Worm (Caenorhabditis elegans) whole organism, L2 larva: ENCODE data around the gene hap-1.

Experiments used
- C34F6.9 ChIP-seq: fragments of 150-350 bp; optimal IDR thresholded peaks from 2 replicates; lab custom pipeline; 2014; ENCODE audit warnings: missing biosample characterization, missing genetic modification characterization
- F13H6.1 ChIP-seq: sonication (generic microtip); optimal IDR thresholded peaks from 2 replicates; lab custom pipeline; 2016; ENCODE audit warnings: missing genetic modification characterization, missing compliant biosample characterization
- R02D3.7 ChIP-seq: fragments of 150-350 bp; optimal IDR thresholded peaks from 2 replicates; lab custom pipeline; 2014; ENCODE audit warnings: missing biosample characterization, missing genetic modification characterization
- Y55F3AM.14 ChIP-seq: fragments of 200-800 bp; sonication (Bioruptor generic); optimal IDR thresholded peaks from 2 replicates; lab custom pipeline; 2018; ENCODE audit warnings: mild to moderate bottlenecking, missing genetic modification characterization, missing compliant biosample characterization
- ZK546.5 ChIP-seq: sonication (generic microtip); optimal IDR thresholded peaks from 2 replicates; lab custom pipeline; 2017; ENCODE audit warnings: missing biosample characterization, missing genetic modification characterization
- alr-1 ChIP-seq: fragments of 150-350 bp; optimal IDR thresholded peaks from 2 replicates; lab custom pipeline; 2014; ENCODE audit warnings: missing biosample characterization, missing genetic modification characterization
- aly-2 ChIP-seq: fragments of 150-350 bp; optimal IDR thresholded peaks from 2 replicates; lab custom pipeline; 2014; ENCODE audit warnings: missing biosample characterization, missing genetic modification characterization
- ama-1 ChIP-seq: fragments of 150-350 bp; optimal IDR thresholded peaks from 2 replicates; lab custom pipeline; 2018; ENCODE audit warnings: inconsistent platforms
- blmp-1 ChIP-seq: sonication (generic microtip); optimal IDR thresholded peaks from 2 replicates; lab custom pipeline; 2017; ENCODE audit warnings: missing genetic modification characterization, mild to moderate bottlenecking, missing compliant biosample characterization, antibody characterized with exemption, moderate library complexity; ENCODE audit not compliant: insufficient read depth
- ceh-16 ChIP-seq: fragments of 150-350 bp; optimal IDR thresholded peaks from 2 replicates; lab custom pipeline; 2014; ENCODE audit warnings: missing biosample characterization, missing genetic modification characterization
- ceh-82 ChIP-seq: fragments of 150-350 bp; optimal IDR thresholded peaks from 2 replicates; lab custom pipeline; 2014; ENCODE audit warnings: missing biosample characterization, missing genetic modification characterization
- crh-2 ChIP-seq: sonication (generic microtip); optimal IDR thresholded peaks from 2 replicates; lab custom pipeline; 2017; ENCODE audit warnings: missing biosample characterization, missing genetic modification characterization
- dmd-4 ChIP-seq: sonication (generic microtip); optimal IDR thresholded peaks from 2 replicates; lab custom pipeline; 2017; ENCODE audit warnings: missing biosample characterization, missing genetic modification characterization
- egl-27 ChIP-seq: sonication (generic microtip); optimal IDR thresholded peaks from 3 replicates; lab custom pipeline; 2017; ENCODE audit warnings: missing biosample characterization, missing genetic modification reagents, missing genetic modification characterization
- elt-1 ChIP-seq: fragments of 150-350 bp; optimal IDR thresholded peaks from 2 replicates; lab custom pipeline; 2014; ENCODE audit warnings: missing biosample characterization, missing genetic modification characterization
- elt-3 ChIP-seq: sonication (generic microtip); optimal IDR thresholded peaks from 2 replicates; lab custom pipeline; 2017; ENCODE audit warnings: missing biosample characterization, missing genetic modification characterization
- fos-1 ChIP-seq: fragments of 150-350 bp; optimal IDR thresholded peaks from 2 replicates; lab custom pipeline; 2014; ENCODE audit warnings: missing biosample characterization, missing genetic modification characterization
- gmeb-1 ChIP-seq: fragments of 150-350 bp; optimal IDR thresholded peaks from 2 replicates; lab custom pipeline; 2014; ENCODE audit warnings: missing biosample characterization, missing genetic modification characterization
- lin-11 ChIP-seq: fragments of 150-350 bp; sonication (generic microtip); optimal IDR thresholded peaks from 2 replicates; lab custom pipeline; 2014; ENCODE audit warnings: missing biosample characterization, missing genetic modification characterization, inconsistent platforms, mixed read lengths
- lin-13 ChIP-seq: fragments of 150-350 bp; optimal IDR thresholded peaks from 2 replicates; lab custom pipeline; 2014; ENCODE audit warnings: missing biosample characterization, missing genetic modification reagents, missing genetic modification characterization
- lin-39 ChIP-seq: fragments of 150-350 bp; optimal IDR thresholded peaks from 2 replicates; lab custom pipeline; 2014; ENCODE audit warnings: missing biosample characterization, missing genetic modification reagents, missing genetic modification characterization
- lsy-2 ChIP-seq, 2 experiments: fragments of 150-350 bp in 1 of 2; sonication (generic microtip) in 1 of 2; optimal IDR thresholded peaks; 2 replicates each; lab custom pipeline; 2014 to 2017; ENCODE audit warnings: missing biosample characterization in 2 of 2, missing genetic modification characterization in 2 of 2
- mab-5 ChIP-seq: fragments of 150-350 bp; optimal IDR thresholded peaks from 2 replicates; lab custom pipeline; 2014; ENCODE audit warnings: missing biosample characterization, missing genetic modification characterization
- mbf-1 ChIP-seq: sonication (generic microtip); optimal IDR thresholded peaks from 2 replicates; lab custom pipeline; 2017; ENCODE audit warnings: missing biosample characterization, missing genetic modification characterization
- mdl-1 ChIP-seq, 2 experiments: fragments of 150-350 bp in 1 of 2; sonication (generic microtip) in 1 of 2; optimal IDR thresholded peaks; 2 replicates each; lab custom pipeline; 2017; ENCODE audit warnings: missing biosample characterization in 2 of 2, missing genetic modification characterization in 2 of 2
- nhr-10 ChIP-seq: sonication (generic microtip); optimal IDR thresholded peaks from 2 replicates; lab custom pipeline; 2017; ENCODE audit warnings: missing biosample characterization, missing genetic modification characterization
- nhr-11 ChIP-seq: fragments of 150-350 bp; optimal IDR thresholded peaks from 2 replicates; lab custom pipeline; 2014; ENCODE audit warnings: missing biosample characterization, missing genetic modification characterization
- nhr-12 ChIP-seq: fragments of 150-350 bp; optimal IDR thresholded peaks from 2 replicates; lab custom pipeline; 2014; ENCODE audit warnings: missing biosample characterization, missing genetic modification characterization
- nhr-129 ChIP-seq: fragments of 150-350 bp; optimal IDR thresholded peaks from 2 replicates; lab custom pipeline; 2014; ENCODE audit warnings: missing biosample characterization, missing genetic modification characterization
- nhr-21 ChIP-seq: fragments of 150-350 bp; optimal IDR thresholded peaks from 2 replicates; lab custom pipeline; 2014; ENCODE audit warnings: missing biosample characterization, missing genetic modification characterization
- nhr-23 ChIP-seq: fragments of 150-350 bp; optimal IDR thresholded peaks from 2 replicates; lab custom pipeline; 2014; ENCODE audit warnings: missing biosample characterization, missing genetic modification reagents, missing genetic modification characterization
- nhr-237 ChIP-seq: fragments of 150-350 bp; optimal IDR thresholded peaks from 2 replicates; lab custom pipeline; 2014; ENCODE audit warnings: missing biosample characterization, missing genetic modification characterization
- nhr-25 ChIP-seq: fragments of 150-350 bp; sonication (generic microtip); optimal IDR thresholded peaks from 3 replicates; lab custom pipeline; 2014; ENCODE audit warnings: missing biosample characterization, missing genetic modification characterization
- nhr-6 ChIP-seq: fragments of 150-350 bp; optimal IDR thresholded peaks from 2 replicates; lab custom pipeline; 2014; ENCODE audit warnings: missing biosample characterization, missing genetic modification characterization
- nhr-77 ChIP-seq: fragments of 150-350 bp; optimal IDR thresholded peaks from 2 replicates; lab custom pipeline; 2014; ENCODE audit warnings: missing biosample characterization, missing genetic modification characterization
- peb-1 ChIP-seq: fragments of 150-350 bp; optimal IDR thresholded peaks from 2 replicates; lab custom pipeline; 2014; ENCODE audit warnings: missing biosample characterization, missing genetic modification characterization
- sem-4 ChIP-seq: fragments of 150-350 bp; optimal IDR thresholded peaks from 2 replicates; lab custom pipeline; 2014; ENCODE audit warnings: missing biosample characterization, missing genetic modification reagents, missing genetic modification characterization
- skn-1 ChIP-seq: sonication (generic microtip); optimal IDR thresholded peaks from 2 replicates; lab custom pipeline; 2017; ENCODE audit warnings: missing biosample characterization, missing genetic modification characterization
- sma-3 ChIP-seq: sonication (generic microtip); optimal IDR thresholded peaks from 2 replicates; lab custom pipeline; 2016; ENCODE audit warnings: missing genetic modification reagents, missing genetic modification characterization, missing compliant biosample characterization
- sma-9 ChIP-seq, 2 experiments: fragments of 150-350 bp in 1 of 2; sonication (generic microtip) in 1 of 2; optimal IDR thresholded peaks; 2 replicates each; lab custom pipeline; 2014 to 2016; ENCODE audit warnings: missing genetic modification characterization in 2 of 2, mild to moderate bottlenecking in 1 of 2, missing biosample characterization in 1 of 2, missing compliant biosample characterization in 1 of 2, missing genetic modification reagents in 1 of 2, moderate library complexity in 1 of 2
- snpc-4 ChIP-seq: fragments of 150-350 bp; optimal IDR thresholded peaks from 2 replicates; lab custom pipeline; 2014; ENCODE audit warnings: missing biosample characterization, missing genetic modification characterization
- unc-39 ChIP-seq: fragments of 150-350 bp; optimal IDR thresholded peaks from 2 replicates; lab custom pipeline; 2014; ENCODE audit warnings: missing biosample characterization, missing genetic modification characterization
- unc-55 ChIP-seq: fragments of 150-350 bp; sonication (generic microtip); optimal IDR thresholded peaks from 3 replicates; lab custom pipeline; 2014; ENCODE audit warnings: missing biosample characterization, missing genetic modification reagents, missing genetic modification characterization
- unc-62 ChIP-seq: fragments of 150-350 bp; optimal IDR thresholded peaks from 2 replicates; lab custom pipeline; 2014; ENCODE audit warnings: missing biosample characterization, missing genetic modification reagents, missing genetic modification characterization
- zag-1 ChIP-seq: fragments of 150-350 bp; optimal IDR thresholded peaks from 2 replicates; lab custom pipeline; 2014; ENCODE audit warnings: missing biosample characterization, missing genetic modification characterization
- ztf-1 ChIP-seq: fragments of 200-800 bp; sonication (Bioruptor generic); conservative IDR thresholded peaks from 2 replicates; pipeline ENCODE4 v1.3.6; 2022; ENCODE audit warnings: missing genetic modification characterization, missing compliant biosample characterization
- ztf-11 ChIP-seq: sonication (generic microtip); optimal IDR thresholded peaks from 2 replicates; lab custom pipeline; 2017; ENCODE audit warnings: missing biosample characterization, missing genetic modification characterization
- ztf-4 ChIP-seq: fragments of 150-350 bp; optimal IDR thresholded peaks from 2 replicates; lab custom pipeline; 2014; ENCODE audit warnings: missing biosample characterization, missing genetic modification characterization

Gene hap-1

DNA sequence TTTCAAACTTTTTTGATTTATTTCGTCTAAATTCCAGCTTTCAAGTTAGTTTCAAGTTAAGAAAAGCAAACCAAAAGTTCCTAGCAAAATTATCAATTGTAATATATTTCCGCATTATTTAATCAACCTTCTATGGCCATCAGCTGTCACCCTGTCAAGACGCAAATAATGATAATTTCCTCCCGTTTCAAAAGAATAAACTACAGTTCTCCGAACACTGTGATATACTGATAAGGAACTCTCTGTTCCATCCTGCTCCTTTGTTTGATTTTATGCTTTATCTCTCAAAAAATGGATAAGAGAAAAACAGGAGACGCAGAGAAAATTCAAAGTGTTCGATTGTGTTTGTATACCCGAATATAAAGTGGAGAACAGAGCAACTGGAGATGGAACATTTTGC, 27.5 kb downstream of the hap-1 start:
- no peak for TF ChIP-seq zag-1 (tag; lab: Kevin White, UChicago)
- TF ChIP-seq blmp-1 (tag; lab: Kevin White, UChicago) = no peak
- peak; percentile 46 for TF ChIP-seq fos-1 (tag; lab: Kevin White, UChicago)

DNA sequence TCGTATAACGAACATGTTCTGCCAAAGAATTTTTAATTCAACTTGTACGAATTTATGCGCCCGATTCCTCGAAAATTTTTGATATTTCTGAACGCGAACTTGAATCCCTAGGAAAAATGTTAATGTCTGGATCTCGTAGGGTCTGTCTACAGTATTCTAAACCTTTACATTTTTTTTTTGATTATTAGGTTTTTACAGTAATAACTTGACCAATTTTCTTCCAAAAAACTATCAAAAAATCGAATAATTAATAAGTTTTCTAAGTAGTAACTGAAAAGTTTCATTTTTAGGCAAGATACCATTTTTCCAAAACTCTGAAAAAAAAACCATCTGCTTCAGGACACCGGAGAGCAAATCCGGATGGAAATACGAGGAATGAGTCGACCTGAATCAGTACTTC, 30.5 kb downstream of the hap-1 start:
- TF ChIP-seq sma-9 (GFP tag; optimal IDR thresholded peaks at IDR 0.05; lab: Kevin White, UChicago) (no peak), sma-9 (tag; optimal IDR thresholded peaks at IDR 0.05; lab: Kevin White, UChicago) (no peak), sma-3 (GFP tag; lab: Kevin White, UChicago) (no peak), snpc-4 (tag; lab: Kevin White, UChicago) (no peak), nhr-10 (tag; lab: Kevin White, UChicago) (no peak)

DNA sequence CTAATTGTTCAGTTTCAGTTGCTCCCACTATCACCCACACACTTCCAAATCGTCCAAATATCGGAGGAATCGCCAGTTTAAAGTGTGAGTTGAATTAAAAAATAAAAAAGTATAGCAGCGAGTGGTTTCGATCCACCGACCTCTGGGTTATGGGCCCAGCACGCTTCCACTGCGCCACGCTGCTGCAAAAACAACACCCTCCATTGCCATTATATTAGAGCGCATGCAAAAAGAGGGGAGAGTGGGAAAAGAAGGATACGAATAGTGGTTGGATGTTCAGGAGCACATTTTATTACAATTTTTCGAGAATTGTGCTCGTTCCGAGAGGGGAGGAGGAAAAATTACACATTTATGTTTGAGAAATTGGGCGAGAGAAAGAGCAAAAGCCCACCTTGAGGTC, 31.1 kb downstream of the hap-1 start:
- TF ChIP-seq ama-1 (lab: Kevin White, UChicago) = no peak
- no peak for TF ChIP-seq peb-1
- TF ChIP-seq ceh-82 (tag; lab: Kevin White, UChicago) = no peak
- TF ChIP-seq nhr-77 (tag; lab: Kevin White, UChicago) = no peak
- TF ChIP-seq elt-3 (tag; lab: Kevin White, UChicago) = no peak
- TF ChIP-seq C34F6.9 (tag; lab: Kevin White, UChicago) = peak; percentile 58
- TF ChIP-seq mab-5 (tag; lab: Kevin White, UChicago) = peak; percentile 33
- no peak for TF ChIP-seq unc-62
- no peak for TF ChIP-seq elt-1 (tag; lab: Kevin White, UChicago)
- peak; percentile 44 to 54 for TF ChIP-seq lsy-2 (tag; optimal IDR thresholded peaks at IDR 0.05; lab: Kevin White, UChicago)
- no peak for TF ChIP-seq dmd-4 (tag; lab: Kevin White, UChicago)
- no peak for TF ChIP-seq mbf-1
- TF ChIP-seq nhr-23 (tag; lab: Kevin White, UChicago) = no peak
- TF ChIP-seq R02D3.7 (tag; lab: Kevin White, UChicago) = no peak
- no peak for TF ChIP-seq ceh-16 (tag; lab: Kevin White, UChicago)
- TF ChIP-seq snpc-4 (tag; lab: Kevin White, UChicago) = no peak
- peak; percentile 78 for TF ChIP-seq nhr-129 (tag; lab: Kevin White, UChicago)
- TF ChIP-seq ZK546.5 (tag; lab: Kevin White, UChicago) = no peak
- TF ChIP-seq crh-2 (tag; lab: Kevin White, UChicago) = peak; percentile 28
- TF ChIP-seq ztf-4 (tag; lab: Kevin White, UChicago) = peak; percentile 56
- no peak for TF ChIP-seq unc-39 (tag; lab: Kevin White, UChicago)
- no peak for TF ChIP-seq nhr-11 (tag; lab: Kevin White, UChicago)
- no peak for TF ChIP-seq nhr-25 (tag; lab: Kevin White, UChicago)
- TF ChIP-seq Y55F3AM.14 (GFP tag; lab: Kevin White, UChicago) = peak; percentile 67
- TF ChIP-seq ztf-1 (GFP tag; lab: Robert Waterston, UW) = no peak
- TF ChIP-seq lin-39 = no peak
- TF ChIP-seq nhr-10 (tag; lab: Kevin White, UChicago) = no peak
- TF ChIP-seq blmp-1 (tag; lab: Kevin White, UChicago) = no peak
- peak; percentile 56 for TF ChIP-seq lin-13 (GFP tag; lab: Kevin White, UChicago)
- peak; percentile 55 for TF ChIP-seq sma-3 (GFP tag; lab: Kevin White, UChicago)
- no peak for TF ChIP-seq nhr-12 (tag; lab: Kevin White, UChicago)
- peak; percentile 74 for TF ChIP-seq sma-9 (GFP tag; optimal IDR thresholded peaks at IDR 0.05; lab: Kevin White, UChicago)
- TF ChIP-seq sma-9 (tag; optimal IDR thresholded peaks at IDR 0.05; lab: Kevin White, UChicago) = no peak
- TF ChIP-seq F13H6.1 (tag; lab: Kevin White, UChicago) = peak; percentile 72
- TF ChIP-seq nhr-6 = peak; percentile 9
- no peak for TF ChIP-seq ztf-11 (tag; lab: Kevin White, UChicago)
- TF ChIP-seq unc-55 = peak; percentile 50
- TF ChIP-seq nhr-237 (tag; lab: Kevin White, UChicago) = no peak
- peak; percentile 26 for TF ChIP-seq fos-1 (tag; lab: Kevin White, UChicago)
- no peak for TF ChIP-seq lin-11 (tag; lab: Kevin White, UChicago)
- TF ChIP-seq mdl-1 (tag; optimal IDR thresholded peaks at IDR 0.05; lab: Kevin White, UChicago) = no peak
- peak; percentile 34 for TF ChIP-seq sem-4
- no peak for TF ChIP-seq aly-2
- no peak for TF ChIP-seq alr-1 (tag; lab: Kevin White, UChicago)
- no peak for TF ChIP-seq egl-27
- TF ChIP-seq zag-1 (tag; lab: Kevin White, UChicago) = no peak
- TF ChIP-seq skn-1 = no peak
- TF ChIP-seq gmeb-1 (tag; lab: Kevin White, UChicago) = peak; percentile 36
- peak; percentile 28 for TF ChIP-seq nhr-21 (tag; lab: Kevin White, UChicago)
